Fruit fly (Drosophila melanogaster) whole organism, embryonic: Measurements from ENCODE around the gene CG17349.

Source experiments
- Atf-2 ChIP-seq: fragments of 200-800 bp; sonication (Bioruptor generic); optimal IDR thresholded peaks from 2 replicates; lab custom pipeline; 2016; ENCODE audit warnings: missing biosample characterization, missing genetic modification characterization
- B-H2 ChIP-seq: fragments of 200-800 bp; sonication (Bioruptor generic); optimal IDR thresholded peaks from 2 replicates; lab custom pipeline; 2018; ENCODE audit warnings: missing biosample characterization, mild to moderate bottlenecking, missing genetic modification characterization
- CG11696 ChIP-seq: fragments of 200-800 bp; sonication (Bioruptor generic); IDR thresholded peaks from 2 replicates; pipeline ENCODE4 v1.3.6; 2022; ENCODE audit warnings: missing biosample characterization, missing genetic modification characterization
- CG12071 ChIP-seq: fragments of 200-800 bp; sonication (Bioruptor generic); optimal IDR thresholded peaks from 3 replicates; lab custom pipeline; 2018; ENCODE audit warnings: missing biosample characterization, mild to moderate bottlenecking, missing genetic modification characterization
- CG12236 ChIP-seq: fragments of 200-800 bp; sonication (Bioruptor generic); optimal IDR thresholded peaks from 2 replicates; lab custom pipeline; 2016; ENCODE audit warnings: missing biosample characterization, missing genetic modification characterization
- CG12769 ChIP-seq: fragments of 200-800 bp; sonication (Bioruptor generic); optimal IDR thresholded peaks from 2 replicates; lab custom pipeline; 2019; ENCODE audit warnings: missing biosample characterization, mild to moderate bottlenecking, missing genetic modification characterization, moderate library complexity
- CG13287 ChIP-seq: fragments of 200-800 bp; sonication (Bioruptor generic); IDR thresholded peaks from 2 replicates; pipeline ENCODE4 v1.3.6; 2022; ENCODE audit warnings: missing biosample characterization, missing genetic modification characterization; ENCODE audit not compliant: partially characterized antibody
- CG13775 ChIP-seq: fragments of 200-800 bp; sonication (Bioruptor generic); optimal IDR thresholded peaks from 3 replicates; lab custom pipeline; 2017; ENCODE audit warnings: missing biosample characterization, mild to moderate bottlenecking, missing genetic modification characterization
- CG13894 ChIP-seq: fragments of 200-800 bp; sonication (Bioruptor generic); optimal IDR thresholded peaks from 3 replicates; lab custom pipeline; 2018; ENCODE audit warnings: missing biosample characterization, mild to moderate bottlenecking, missing genetic modification characterization, moderate library complexity
- CG14050 ChIP-seq: fragments of 200-800 bp; sonication (Bioruptor generic); IDR thresholded peaks from 3 replicates; pipeline ENCODE4 v1.3.6; 2022; ENCODE audit warnings: missing biosample characterization, missing genetic modification characterization
- CG15011 ChIP-seq: fragments of 200-800 bp; sonication (Bioruptor generic); optimal IDR thresholded peaks from 3 replicates; lab custom pipeline; 2018; ENCODE audit warnings: missing biosample characterization, mild to moderate bottlenecking, missing genetic modification characterization
- CG1529 ChIP-seq: fragments of 200-800 bp; sonication (Bioruptor generic); optimal IDR thresholded peaks from 3 replicates; lab custom pipeline; 2018; ENCODE audit warnings: missing biosample characterization, missing genetic modification characterization
- CG1602 ChIP-seq: fragments of 200-800 bp; sonication (Bioruptor generic); optimal IDR thresholded peaks from 3 replicates; lab custom pipeline; 2016; ENCODE audit warnings: missing biosample characterization, missing genetic modification characterization
- CG16815 ChIP-seq: fragments of 200-800 bp; sonication (Bioruptor generic); optimal IDR thresholded peaks from 3 replicates; lab custom pipeline; 2017; ENCODE audit warnings: missing biosample characterization, mild to moderate bottlenecking, missing genetic modification characterization
- CG18764 ChIP-seq: fragments of 200-800 bp; sonication (Bioruptor generic); optimal IDR thresholded peaks from 3 replicates; lab custom pipeline; 2016; ENCODE audit warnings: missing biosample characterization, missing genetic modification characterization
- CG4820 ChIP-seq: fragments of 200-800 bp; sonication (Bioruptor generic); optimal IDR thresholded peaks from 3 replicates; lab custom pipeline; 2016; ENCODE audit warnings: missing biosample characterization, missing genetic modification characterization
- CG8388 ChIP-seq: fragments of 200-800 bp; sonication (Bioruptor generic); optimal IDR thresholded peaks from 2 replicates; lab custom pipeline; 2019; ENCODE audit warnings: missing biosample characterization, mild to moderate bottlenecking, missing genetic modification characterization, moderate library complexity
- CrebB ChIP-seq: fragments of 200-800 bp; sonication (Bioruptor generic); optimal IDR thresholded peaks from 3 replicates; lab custom pipeline; 2018; ENCODE audit warnings: missing biosample characterization, mild to moderate bottlenecking, missing genetic modification characterization
- Dad ChIP-seq: fragments of 200-800 bp; sonication (Bioruptor generic); optimal IDR thresholded peaks from 3 replicates; lab custom pipeline; 2016; ENCODE audit warnings: missing biosample characterization, missing genetic modification characterization
- Deaf1 ChIP-seq: fragments of 200-800 bp; optimal IDR thresholded peaks from 3 replicates; lab custom pipeline; 2019; ENCODE audit warnings: missing biosample characterization, mild to moderate bottlenecking, missing genetic modification characterization, moderate library complexity
- Drgx ChIP-seq: fragments of 200-800 bp; sonication (Bioruptor generic); IDR thresholded peaks from 2 replicates; pipeline ENCODE4 v1.3.6; 2022; ENCODE audit warnings: missing biosample characterization, missing genetic modification characterization
- ERR ChIP-seq: fragments of 200-800 bp; sonication (Bioruptor generic); optimal IDR thresholded peaks from 2 replicates; lab custom pipeline; 2016; ENCODE audit warnings: missing biosample characterization, missing genetic modification characterization
- Fer2 ChIP-seq: fragments of 200-800 bp; sonication (Bioruptor generic); optimal IDR thresholded peaks from 2 replicates; lab custom pipeline; 2018; ENCODE audit warnings: missing biosample characterization, mild to moderate bottlenecking, missing genetic modification characterization, moderate library complexity
- H15 ChIP-seq: fragments of 200-800 bp; sonication (Bioruptor generic); IDR thresholded peaks from 3 replicates; pipeline ENCODE4 v1.3.6; 2022; ENCODE audit warnings: missing biosample characterization, missing genetic modification characterization
- H2.0 ChIP-seq: fragments of 200-800 bp; sonication (Bioruptor generic); IDR thresholded peaks from 2 replicates; pipeline ENCODE4 v1.3.6; 2022; ENCODE audit warnings: missing biosample characterization, missing genetic modification characterization
- Lhr ChIP-seq: fragments of 200-800 bp; sonication (Bioruptor generic); optimal IDR thresholded peaks from 3 replicates; lab custom pipeline; 2017; ENCODE audit warnings: mild to moderate bottlenecking, missing biosample characterization, missing genetic modification reagents, missing genetic modification characterization
- MTF-1 ChIP-seq: fragments of 200-800 bp; sonication (Bioruptor generic); optimal IDR thresholded peaks from 2 replicates; lab custom pipeline; 2018; ENCODE audit warnings: missing biosample characterization, mild to moderate bottlenecking, missing genetic modification characterization, borderline replicate concordance
- Meics ChIP-seq: fragments of 200-800 bp; sonication (Bioruptor generic); optimal IDR thresholded peaks from 2 replicates; lab custom pipeline; 2017; ENCODE audit warnings: missing biosample characterization, mild to moderate bottlenecking, missing genetic modification characterization
- NK7.1 ChIP-seq: fragments of 200-800 bp; sonication (Bioruptor generic); optimal IDR thresholded peaks from 3 replicates; lab custom pipeline; 2016; ENCODE audit warnings: missing biosample characterization, missing genetic modification characterization
- NfI ChIP-seq: fragments of 200-800 bp; sonication (Bioruptor generic); optimal IDR thresholded peaks from 3 replicates; lab custom pipeline; 2018; ENCODE audit warnings: missing biosample characterization, mild to moderate bottlenecking, missing genetic modification characterization, moderate library complexity
- Ptx1 ChIP-seq: fragments of 200-800 bp; sonication (Bioruptor generic); IDR thresholded peaks from 2 replicates; pipeline ENCODE4 v1.3.6; 2022; ENCODE audit warnings: missing biosample characterization, missing genetic modification characterization
- Stat92E ChIP-seq, 3 experiments: fragments of >200 bp in 2 of 3; fragments of 200-800 bp in 1 of 3; sonication (Bioruptor generic) in 1 of 3; optimal IDR thresholded peaks; 2 replicates each; lab custom pipeline; 2017 to 2019; ENCODE audit warnings: missing biosample characterization in 3 of 3, missing genetic modification characterization in 3 of 3, mild to moderate bottlenecking in 1 of 3, moderate library complexity in 1 of 3
- Usf ChIP-seq: fragments of 200-800 bp; sonication (Bioruptor generic); optimal IDR thresholded peaks from 2 replicates; lab custom pipeline; 2017; ENCODE audit warnings: missing genotype, missing biosample characterization, missing genetic modification characterization
- abd-A ChIP-seq: fragments of 200-800 bp; sonication (Bioruptor generic); optimal IDR thresholded peaks from 3 replicates; lab custom pipeline; 2019; ENCODE audit warnings: missing biosample characterization, mild to moderate bottlenecking, missing genetic modification characterization, moderate library complexity
- az2 ChIP-seq: fragments of 200-800 bp; sonication (Bioruptor generic); optimal IDR thresholded peaks from 3 replicates; lab custom pipeline; 2016; ENCODE audit warnings: missing biosample characterization, missing genetic modification characterization
- chn ChIP-seq: fragments of 200-800 bp; sonication (Bioruptor generic); optimal IDR thresholded peaks from 2 replicates; lab custom pipeline; 2016; ENCODE audit warnings: missing biosample characterization, missing genetic modification characterization
- eve ChIP-seq, 2 experiments: fragments of >200 bp; optimal IDR thresholded peaks; 2 replicates each; lab custom pipeline; 2017; ENCODE audit warnings: missing biosample characterization in 2 of 2, missing genetic modification characterization in 2 of 2
- gt ChIP-seq: fragments of 200-800 bp; sonication (Bioruptor generic); IDR thresholded peaks from 2 replicates; pipeline ENCODE4 v1.3.6; 2022; ENCODE audit warnings: missing biosample characterization, missing genetic modification characterization
- hth ChIP-seq: fragments of >200 bp; optimal IDR thresholded peaks from 2 replicates; lab custom pipeline; 2017; ENCODE audit warnings: inconsistent platforms
- ind ChIP-seq: fragments of 200-800 bp; sonication (Bioruptor generic); optimal IDR thresholded peaks from 3 replicates; lab custom pipeline; 2016; ENCODE audit warnings: missing biosample characterization, missing genetic modification characterization
- knrl ChIP-seq: fragments of 200-800 bp; sonication (Bioruptor generic); IDR thresholded peaks from 3 replicates; pipeline ENCODE4 v1.3.6; 2022; ENCODE audit warnings: missing biosample characterization, missing genetic modification characterization; ENCODE audit not compliant: partially characterized antibody
- lab ChIP-seq: fragments of 200-800 bp; sonication (Bioruptor generic); optimal IDR thresholded peaks from 3 replicates; lab custom pipeline; 2017; ENCODE audit warnings: missing biosample characterization, missing genetic modification characterization, mild to moderate bottlenecking, moderate library complexity, missing genetic modification reagents
- luna ChIP-seq: fragments of 200-800 bp; sonication (Bioruptor generic); optimal IDR thresholded peaks from 2 replicates; lab custom pipeline; 2016; ENCODE audit warnings: missing biosample characterization, missing genetic modification characterization
- mirr ChIP-seq: fragments of 200-800 bp; sonication (Bioruptor generic); optimal IDR thresholded peaks from 3 replicates; lab custom pipeline; 2018; ENCODE audit warnings: missing biosample characterization, mild to moderate bottlenecking, missing genetic modification characterization
- oc ChIP-seq: fragments of 200-800 bp; sonication (Bioruptor generic); optimal IDR thresholded peaks from 2 replicates; lab custom pipeline; 2018; ENCODE audit warnings: missing biosample characterization, mild to moderate bottlenecking, missing genetic modification characterization, moderate library complexity
- pnt ChIP-seq: fragments of 200-800 bp; sonication (Bioruptor generic); optimal IDR thresholded peaks from 3 replicates; lab custom pipeline; 2016; ENCODE audit warnings: missing biosample characterization, missing genetic modification characterization
- tap ChIP-seq: fragments of 200-800 bp; optimal IDR thresholded peaks from 3 replicates; lab custom pipeline; 2019; ENCODE audit warnings: missing biosample characterization, mild to moderate bottlenecking, missing genetic modification characterization, moderate library complexity
- trh ChIP-seq: fragments of 200-800 bp; sonication (Bioruptor generic); optimal IDR thresholded peaks from 2 replicates; lab custom pipeline; 2016; ENCODE audit warnings: missing biosample characterization, missing genetic modification characterization

The CG17349 gene

dm6 chr2L:19416602-19417497 lies 46.6 kb downstream of the CG17349 start, which contains the start of gene Lectin-galC1 (continued):
- TF ChIP-seq Deaf1 (peak; percentile 10), CG1602 (peak; percentile 89), lab (GFP tag; lab: Kevin White, UChicago) (peak; percentile 83), Ptx1 (GFP tag; lab: Robert Waterston, UW) (peak; percentile 85), CG1529 (GFP tag; lab: Kevin White, UChicago) (peak; percentile 86), Stat92E (GFP tag; optimal IDR thresholded peaks at IDR 0.05; lab: Kevin White, UChicago) (peak in 1 of 3 experiments; percentile 25), H15 (GFP tag; lab: Robert Waterston, UW) (peak; percentile 76), gt (peak; percentile 54; the same call in 1 of the 2 replicates), abd-A (tag; lab: Kevin White, UChicago) (peak; percentile 18), H2.0 (GFP tag; lab: Robert Waterston, UW) (peak; percentile 87), luna (GFP tag; lab: Kevin White, UChicago) (no peak), CG12236 (GFP tag; lab: Kevin White, UChicago) (peak; percentile 86), CG12071 (peak; percentile 89), Meics (GFP tag; lab: Kevin White, UChicago) (peak; percentile 76), Drgx (GFP tag; lab: Robert Waterston, UW) (peak; percentile 86), trh (GFP tag; lab: Kevin White, UChicago) (peak; percentile 74), NK7.1 (GFP tag; lab: Kevin White, UChicago) (peak; percentile 79), CG11696 (GFP tag; lab: Robert Waterston, UW) (peak; percentile 69; the same call in 1 of the 2 replicates), CG4820 (GFP tag; lab: Kevin White, UChicago) (peak; percentile 90), ind (GFP tag; lab: Kevin White, UChicago) (peak; percentile 86), knrl (GFP tag; lab: Robert Waterston, UW) (no peak), ERR (GFP tag; lab: Kevin White, UChicago) (peak; percentile 61), mirr (peak; percentile 51), chn (GFP tag; lab: Kevin White, UChicago) (peak; percentile 87), CG13894 (tag; lab: Kevin White, UChicago) (no peak), CG16815 (GFP tag; lab: Kevin White, UChicago) (peak; percentile 72), CrebB (tag; lab: Kevin White, UChicago) (peak; percentile 58), Fer2 (tag; lab: Kevin White, UChicago) (peak; percentile 42), eve (GFP tag; optimal IDR thresholded peaks at IDR 0.05; lab: Kevin White, UChicago) (peak in 1 of 2 experiments; percentile 95), az2 (peak; percentile 91), Dad (GFP tag; lab: Kevin White, UChicago) (peak; percentile 84), Usf (peak; percentile 63), B-H2 (GFP tag; lab: Kevin White, UChicago) (peak; percentile 5), tap (tag; lab: Kevin White, UChicago) (peak; percentile 84), oc (tag; lab: Kevin White, UChicago) (peak; percentile 90), CG13287 (GFP tag; lab: Robert Waterston, UW) (no peak), hth (lab: Kevin White, UChicago) (no peak), CG18764 (GFP tag; lab: Kevin White, UChicago) (peak; percentile 78), CG15011 (GFP tag; lab: Kevin White, UChicago) (peak; percentile 68), NfI (GFP tag; lab: Kevin White, UChicago) (peak; percentile 79), pnt (GFP tag; lab: Kevin White, UChicago) (peak; percentile 93), MTF-1 (GFP tag; lab: Kevin White, UChicago) (peak; percentile 80), CG13775 (GFP tag; lab: Kevin White, UChicago) (peak; percentile 80), CG12769 (peak; percentile 73), CG8388 (GFP tag; lab: Kevin White, UChicago) (peak; percentile 87), Lhr (GFP tag; lab: Kevin White, UChicago) (peak; percentile 78), CG14050 (GFP tag; lab: Robert Waterston, UW) (peak; percentile 77), Atf-2 (GFP tag; lab: Kevin White, UChicago) (peak; percentile 78)
